Worm (Caenorhabditis elegans): ENCODE measurements around the gene F23A7.5.

F23A7.5 gene

DNA sequence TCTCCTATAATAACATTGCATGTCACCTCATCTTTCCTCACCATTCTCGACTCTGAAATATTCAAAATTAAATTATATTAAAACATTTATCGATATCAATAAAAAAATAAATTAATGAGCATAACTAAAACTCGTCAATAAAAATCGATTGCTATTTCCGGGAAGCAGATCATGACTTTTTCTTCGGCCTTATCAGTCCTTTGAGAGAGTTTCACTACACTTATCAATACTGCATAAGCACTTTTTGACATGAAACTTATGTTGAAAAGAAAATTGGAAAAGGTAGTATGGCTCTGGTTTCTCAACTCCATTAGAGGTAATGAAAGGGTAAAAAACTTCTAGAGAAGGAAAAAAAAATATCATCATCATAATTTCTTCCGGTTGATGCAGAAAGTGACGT, 31.4 kb downstream of the F23A7.5 start (continued):
- TF ChIP-seq R02D3.7 (tag; optimal IDR thresholded peaks at IDR 0.05), result no peak
- TF ChIP-seq zag-1 (tag; optimal IDR thresholded peaks at IDR 0.05), result no peak
- TF ChIP-seq ZK337.2 (GFP tag; IDR thresholded peaks at IDR 0.05), result no peak
- TF ChIP-seq gei-8 (GFP tag; optimal IDR thresholded peaks at IDR 0.05), result no peak
- TF ChIP-seq nhr-6 (tag; optimal IDR thresholded peaks at IDR 0.05), result no peak
- TF ChIP-seq unc-39 (tag; optimal IDR thresholded peaks at IDR 0.05), result no peak
- no peak for TF ChIP-seq lin-13 (GFP tag; optimal IDR thresholded peaks at IDR 0.05)
- no peak for TF ChIP-seq nhr-77 (tag; optimal IDR thresholded peaks at IDR 0.05)
- TF ChIP-seq saeg-2 (GFP tag; IDR thresholded peaks at IDR 0.05), result no peak
- no peak for TF ChIP-seq ceh-62 (tag; optimal IDR thresholded peaks at IDR 0.05)
- TF ChIP-seq dmd-9 (GFP tag; IDR thresholded peaks at IDR 0.05), result no peak
- TF ChIP-seq F26F4.8 (GFP tag; conservative IDR thresholded peaks at IDR 0.05), result no peak
- TF ChIP-seq lin-1 (GFP tag; IDR thresholded peaks at IDR 0.05), result 0 out of 2 replicates have a peak, but pooled peaks have one; percentile 62
- TF ChIP-seq hmg-1.1 (GFP tag; IDR thresholded peaks at IDR 0.05), result no peak
- no peak for TF ChIP-seq egl-43 (GFP tag; IDR thresholded peaks at IDR 0.05)
- no peak for TF ChIP-seq Y5F2A.4 (GFP tag; optimal IDR thresholded peaks at IDR 0.05)
- TF ChIP-seq zip-11 (GFP tag; IDR thresholded peaks at IDR 0.05), result no peak
- no peak for TF ChIP-seq unc-130 (GFP tag; optimal IDR thresholded peaks at IDR 0.05)
- no peak for TF ChIP-seq madf-5 (GFP tag; IDR thresholded peaks at IDR 0.05)
- peak; percentile 6 for TF ChIP-seq hlh-30 (tag; optimal IDR thresholded peaks at IDR 0.05; ENCODE audit: insufficient read depth)
- TF ChIP-seq lin-29 (GFP tag; IDR thresholded peaks at IDR 0.05), result no peak
- TF ChIP-seq tra-1 (GFP tag; IDR thresholded peaks at IDR 0.05), result no peak
- TF ChIP-seq nhr-42 (GFP tag; IDR thresholded peaks at IDR 0.05), result no peak
- TF ChIP-seq daf-8 (GFP tag; IDR thresholded peaks at IDR 0.05), result no peak
- no peak for TF ChIP-seq ceh-44 (GFP tag; IDR thresholded peaks at IDR 0.05)
- TF ChIP-seq nhr-48 (tag; optimal IDR thresholded peaks at IDR 0.05), result no peak
- peak; percentile 22 for TF ChIP-seq hlh-11 (tag; optimal IDR thresholded peaks at IDR 0.05)
- no peak for TF ChIP-seq daf-16 (GFP tag; optimal IDR thresholded peaks at IDR 0.05)
- peak; percentile 53 for TF ChIP-seq daf-16 (tag; optimal IDR thresholded peaks at IDR 0.05)
- TF ChIP-seq dve-1 (tag; optimal IDR thresholded peaks at IDR 0.05; ENCODE audit: insufficient read depth), result peak; percentile 43
- TF ChIP-seq nhr-76 (tag; optimal IDR thresholded peaks at IDR 0.05), result no peak
- TF ChIP-seq lir-3 (tag; optimal IDR thresholded peaks at IDR 0.05), result no peak
- no peak for TF ChIP-seq cey-2 (tag; optimal IDR thresholded peaks at IDR 0.05; ENCODE audit: borderline replicate concordance, insufficient read depth)
- TF ChIP-seq snpc-1.2 (GFP tag; IDR thresholded peaks at IDR 0.05), result no peak
- no peak for TF ChIP-seq lin-39 (tag; optimal IDR thresholded peaks at IDR 0.05)
- no peak for TF ChIP-seq zip-2 (tag; optimal IDR thresholded peaks at IDR 0.05)

DNA sequence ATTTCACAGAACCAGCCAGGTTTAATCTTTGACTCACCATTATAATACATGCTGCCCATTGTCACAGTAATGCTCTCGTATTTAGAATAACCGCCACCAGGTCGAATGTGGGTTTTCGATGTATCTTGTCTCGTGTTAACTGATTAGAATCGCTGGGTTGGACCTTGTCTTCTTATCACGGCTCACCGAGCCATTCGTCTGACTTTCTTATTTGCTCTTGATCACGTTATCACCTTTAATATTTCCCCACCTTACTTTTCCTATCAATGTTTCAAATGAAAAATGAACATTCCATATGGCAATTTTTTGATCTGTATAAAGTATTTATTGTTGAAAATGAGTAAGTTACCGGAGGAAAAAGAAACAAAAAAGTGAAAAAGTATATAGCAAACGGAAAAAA, 33.3 kb downstream of the F23A7.5 start, which contains the start of gene sgk-1:
sgk-1 (minus strand) TSS at position 130 of the 400 bp plus-strand sequence.
- peak; percentile 44 for TF ChIP-seq hlh-11 (tag; optimal IDR thresholded peaks at IDR 0.05)
- no peak for TF ChIP-seq ceh-82 (tag; optimal IDR thresholded peaks at IDR 0.05)
- TF ChIP-seq dmd-6 (GFP tag; IDR thresholded peaks at IDR 0.05), result 0 out of 2 replicates have a peak, but pooled peaks have one; percentile 31
- peak; percentile 27 for TF ChIP-seq hlh-30 (tag; optimal IDR thresholded peaks at IDR 0.05; ENCODE audit: insufficient read depth)
- peak; percentile 40 for TF ChIP-seq dve-1 (tag; optimal IDR thresholded peaks at IDR 0.05; ENCODE audit: insufficient read depth)
- peak in 1 of 2 experiments; percentile 6 for TF ChIP-seq unc-62 (GFP tag; optimal IDR thresholded peaks at IDR 0.05 in 1 of 2)
- TF ChIP-seq unc-62 (tag; optimal IDR thresholded peaks at IDR 0.05), result no peak
- no peak for TF ChIP-seq F10B5.3 (tag; optimal IDR thresholded peaks at IDR 0.05)
- peak; percentile 57 for TF ChIP-seq pqm-1 (tag; optimal IDR thresholded peaks at IDR 0.05)
- no peak for TF ChIP-seq T20F7.1 (GFP tag; optimal IDR thresholded peaks at IDR 0.05)
